Fruit fly (Drosophila melanogaster) whole organism, embryonic: ENCODE measurements around the gene Ldsdh1.
A peak's percentile ranks its signal among the peaks of the same experiment; 100 is the strongest.

Experiments
- CG10654 ChIP-seq: fragments of 200-800 bp; sonication (Bioruptor generic); optimal IDR thresholded peaks from 2 replicates; lab custom pipeline; 2016; ENCODE audit warnings: missing biosample characterization, missing genetic modification characterization
- CG11085 ChIP-seq: fragments of 200-800 bp; sonication (Bioruptor generic); IDR thresholded peaks from 2 replicates; pipeline ENCODE4 v1.3.6; 2022; ENCODE audit warnings: missing biosample characterization, missing genetic modification characterization
- CG18764 ChIP-seq: fragments of 200-800 bp; sonication (Bioruptor generic); optimal IDR thresholded peaks from 3 replicates; lab custom pipeline; 2016; ENCODE audit warnings: missing biosample characterization, missing genetic modification characterization
- CG2678 ChIP-seq: fragments of 200-800 bp; sonication (Bioruptor generic); optimal IDR thresholded peaks from 3 replicates; lab custom pipeline; 2019; ENCODE audit warnings: missing biosample characterization, mild to moderate bottlenecking, missing genetic modification characterization, moderate library complexity
- CG2875 ChIP-seq: fragments of 200-800 bp; sonication (Bioruptor generic); optimal IDR thresholded peaks from 2 replicates; lab custom pipeline; 2017; ENCODE audit warnings: missing biosample characterization, mild to moderate bottlenecking, missing genetic modification characterization, missing genetic modification reagents
- CG33213 ChIP-seq: fragments of 200-800 bp; sonication (Bioruptor generic); optimal IDR thresholded peaks from 3 replicates; lab custom pipeline; 2016; ENCODE audit warnings: missing biosample characterization, missing genetic modification characterization
- CG34224 ChIP-seq: fragments of 200-800 bp; sonication (Bioruptor generic); IDR thresholded peaks from 3 replicates; pipeline ENCODE4 v1.3.6; 2022; ENCODE audit warnings: missing biosample characterization, missing genetic modification characterization; ENCODE audit not compliant: partially characterized antibody
- CG43689 ChIP-seq: fragments of 200-800 bp; sonication (Bioruptor generic); IDR thresholded peaks from 2 replicates; pipeline ENCODE4 v1.3.6; 2022; ENCODE audit warnings: missing biosample characterization, missing genetic modification characterization
- CG4404 ChIP-seq: fragments of 200-800 bp; sonication (Bioruptor generic); IDR thresholded peaks from 2 replicates; pipeline ENCODE4 v1.3.6; 2022; ENCODE audit warnings: missing biosample characterization, missing genetic modification characterization
- CG4854 ChIP-seq: fragments of 200-800 bp; sonication (Bioruptor generic); optimal IDR thresholded peaks from 2 replicates; lab custom pipeline; 2016; ENCODE audit warnings: missing biosample characterization, missing genetic modification characterization, inconsistent platforms
- CG5180 ChIP-seq: fragments of 200-800 bp; sonication (Bioruptor generic); optimal IDR thresholded peaks from 3 replicates; lab custom pipeline; 2017; ENCODE audit warnings: missing biosample characterization, missing genetic modification characterization, mild to moderate bottlenecking, moderate library complexity, missing genetic modification reagents
- CG7556 ChIP-seq: fragments of 200-800 bp; sonication (Bioruptor generic); optimal IDR thresholded peaks from 2 replicates; lab custom pipeline; 2017; ENCODE audit warnings: missing biosample characterization, mild to moderate bottlenecking, missing genetic modification characterization
- CG9727 ChIP-seq: fragments of 200-800 bp; sonication (Bioruptor generic); optimal IDR thresholded peaks from 3 replicates; lab custom pipeline; 2017; ENCODE audit warnings: missing biosample characterization, mild to moderate bottlenecking, missing genetic modification characterization
- CTCF ChIP-seq: fragments of 200-800 bp; sonication (Bioruptor generic); optimal IDR thresholded peaks from 2 replicates; lab custom pipeline; 2017; ENCODE audit warnings: missing biosample characterization, mild to moderate bottlenecking, missing genetic modification characterization, moderate library complexity
- D19A ChIP-seq: fragments of 200-800 bp; optimal IDR thresholded peaks from 3 replicates; lab custom pipeline; 2019; ENCODE audit warnings: missing biosample characterization, mild to moderate bottlenecking, missing genetic modification characterization, moderate library complexity
- Doc2 ChIP-seq: fragments of 200-800 bp; sonication (Bioruptor generic); IDR thresholded peaks from 2 replicates; pipeline ENCODE4 v1.3.6; 2022; ENCODE audit warnings: missing biosample characterization, missing genetic modification characterization
- E2f2 ChIP-seq: fragments of 200-800 bp; sonication (Bioruptor generic); IDR thresholded peaks from 2 replicates; pipeline ENCODE4 v1.3.6; 2022; ENCODE audit warnings: missing biosample characterization, missing genetic modification characterization
- Kr ChIP-seq: fragments of 200-800 bp; sonication (Bioruptor generic); optimal IDR thresholded peaks from 2 replicates; lab custom pipeline; 2017; ENCODE audit warnings: missing biosample characterization, mild to moderate bottlenecking, missing genetic modification characterization
- MTF-1 ChIP-seq: fragments of 200-800 bp; sonication (Bioruptor generic); optimal IDR thresholded peaks from 2 replicates; lab custom pipeline; 2018; ENCODE audit warnings: missing biosample characterization, mild to moderate bottlenecking, missing genetic modification characterization, borderline replicate concordance
- Max ChIP-seq: fragments of 200-800 bp; sonication (Bioruptor generic); optimal IDR thresholded peaks from 2 replicates; lab custom pipeline; 2016; ENCODE audit warnings: missing biosample characterization, mild to moderate bottlenecking, missing genetic modification characterization
- Mes4 ChIP-seq: fragments of 200-800 bp; sonication (Bioruptor generic); optimal IDR thresholded peaks from 2 replicates; lab custom pipeline; 2016; ENCODE audit warnings: missing biosample characterization, missing genetic modification characterization
- Oaz ChIP-seq: fragments of 200-800 bp; sonication (Bioruptor generic); IDR thresholded peaks from 2 replicates; pipeline ENCODE4 v1.3.6; 2022; ENCODE audit warnings: missing biosample characterization, missing genetic modification characterization
- Rfx ChIP-seq: fragments of 200-800 bp; sonication (Bioruptor generic); IDR thresholded peaks from 2 replicates; pipeline ENCODE4 v1.3.6; 2022; ENCODE audit warnings: missing biosample characterization, missing genetic modification characterization
- Rx ChIP-seq: fragments of 200-800 bp; sonication (Bioruptor generic); IDR thresholded peaks from 2 replicates; pipeline ENCODE4 v1.3.6; 2022; ENCODE audit warnings: missing biosample characterization, missing genetic modification characterization
- Spps ChIP-seq: fragments of 200-800 bp; sonication (Bioruptor generic); optimal IDR thresholded peaks from 2 replicates; lab custom pipeline; 2018; ENCODE audit warnings: missing biosample characterization, mild to moderate bottlenecking, missing genetic modification characterization
- Stat92E ChIP-seq, 3 experiments: fragments of >200 bp in 2 of 3; fragments of 200-800 bp in 1 of 3; sonication (Bioruptor generic) in 1 of 3; optimal IDR thresholded peaks; 2 replicates each; lab custom pipeline; 2017 to 2019; ENCODE audit warnings: missing biosample characterization in 3 of 3, missing genetic modification characterization in 3 of 3, mild to moderate bottlenecking in 1 of 3, moderate library complexity in 1 of 3
- Usf ChIP-seq: fragments of 200-800 bp; sonication (Bioruptor generic); optimal IDR thresholded peaks from 2 replicates; lab custom pipeline; 2017; ENCODE audit warnings: missing genotype, missing biosample characterization, missing genetic modification characterization
- Xbp1 ChIP-seq: fragments of 200-800 bp; sonication (Bioruptor generic); optimal IDR thresholded peaks from 3 replicates; lab custom pipeline; 2016; ENCODE audit warnings: missing biosample characterization, mild to moderate bottlenecking, missing genetic modification characterization
- amos ChIP-seq: fragments of 200-800 bp; sonication (Bioruptor generic); IDR thresholded peaks from 2 replicates; pipeline ENCODE4 v1.3.6; 2022; ENCODE audit warnings: missing biosample characterization, missing genetic modification characterization; ENCODE audit not compliant: partially characterized antibody
- ap ChIP-seq: fragments of 200-800 bp; sonication (Bioruptor generic); IDR thresholded peaks from 2 replicates; pipeline ENCODE4 v1.3.6; 2022; ENCODE audit warnings: missing biosample characterization, missing genetic modification characterization
- ash1 ChIP-seq: fragments of 200-800 bp; sonication (Bioruptor generic); optimal IDR thresholded peaks from 2 replicates; lab custom pipeline; 2018; ENCODE audit warnings: missing biosample characterization, mild to moderate bottlenecking, missing genetic modification characterization
- bab2 ChIP-seq: fragments of 200-800 bp; sonication (Bioruptor generic); optimal IDR thresholded peaks from 2 replicates; lab custom pipeline; 2016; ENCODE audit warnings: missing biosample characterization, missing genetic modification characterization
- bcd ChIP-seq: fragments of 200-800 bp; sonication (Bioruptor generic); optimal IDR thresholded peaks from 2 replicates; lab custom pipeline; 2017; ENCODE audit warnings: missing biosample characterization, mild to moderate bottlenecking, missing genetic modification characterization
- cad ChIP-seq: fragments of >200 bp; optimal IDR thresholded peaks from 2 replicates; lab custom pipeline; 2017; ENCODE audit warnings: missing biosample characterization, missing genetic modification characterization
- ci ChIP-seq: fragments of 200-800 bp; sonication (Bioruptor generic); IDR thresholded peaks from 3 replicates; pipeline ENCODE4 v1.3.6; 2022; ENCODE audit warnings: missing biosample characterization, missing genetic modification characterization
- disco-r ChIP-seq: fragments of 200-800 bp; sonication (Bioruptor generic); optimal IDR thresholded peaks from 2 replicates; lab custom pipeline; 2016; ENCODE audit warnings: missing biosample characterization, missing genetic modification characterization
- fd102C ChIP-seq: fragments of 200-800 bp; sonication (Bioruptor generic); optimal IDR thresholded peaks from 2 replicates; lab custom pipeline; 2018; ENCODE audit warnings: missing biosample characterization, mild to moderate bottlenecking, missing genetic modification characterization, moderate library complexity
- gce ChIP-seq: fragments of 200-800 bp; sonication (Bioruptor generic); IDR thresholded peaks from 3 replicates; pipeline ENCODE4 v1.3.6; 2022; ENCODE audit warnings: missing biosample characterization, missing genetic modification characterization
- grn ChIP-seq: fragments of 200-800 bp; sonication (Bioruptor generic); optimal IDR thresholded peaks from 3 replicates; lab custom pipeline; 2017; ENCODE audit warnings: missing biosample characterization, missing genetic modification characterization
- kay ChIP-seq: fragments of 200-800 bp; sonication (Bioruptor generic); optimal IDR thresholded peaks from 2 replicates; lab custom pipeline; 2016; ENCODE audit warnings: missing biosample characterization, missing genetic modification characterization
- nerfin-2 ChIP-seq: fragments of 200-800 bp; sonication (Bioruptor generic); IDR thresholded peaks from 2 replicates; pipeline ENCODE4 v1.3.6; 2022; ENCODE audit warnings: missing biosample characterization, missing genetic modification characterization; ENCODE audit not compliant: partially characterized antibody
- row ChIP-seq: fragments of 200-800 bp; sonication (Bioruptor generic); IDR thresholded peaks from 3 replicates; pipeline ENCODE4 v1.3.6; 2022; ENCODE audit warnings: missing biosample characterization, missing genetic modification characterization
- run ChIP-seq: fragments of 200-800 bp; sonication (Bioruptor generic); optimal IDR thresholded peaks from 3 replicates; lab custom pipeline; 2018; ENCODE audit warnings: missing biosample characterization, mild to moderate bottlenecking, missing genetic modification characterization
- scrt ChIP-seq: fragments of 200-800 bp; sonication (Bioruptor generic); optimal IDR thresholded peaks from 2 replicates; lab custom pipeline; 2018; ENCODE audit warnings: missing biosample characterization, mild to moderate bottlenecking, missing genetic modification characterization, moderate library complexity
- seq ChIP-seq: fragments of 200-800 bp; sonication (Bioruptor generic); IDR thresholded peaks from 2 replicates; pipeline ENCODE4 v1.3.6; 2022; ENCODE audit warnings: missing biosample characterization, missing genetic modification characterization
- slp2 ChIP-seq: fragments of 200-800 bp; sonication (Bioruptor generic); optimal IDR thresholded peaks from 2 replicates; lab custom pipeline; 2016; ENCODE audit warnings: missing biosample characterization, missing genetic modification characterization
- trh ChIP-seq: fragments of 200-800 bp; sonication (Bioruptor generic); optimal IDR thresholded peaks from 2 replicates; lab custom pipeline; 2016; ENCODE audit warnings: missing biosample characterization, missing genetic modification characterization
- tup ChIP-seq: fragments of 200-800 bp; sonication (Bioruptor generic); optimal IDR thresholded peaks from 2 replicates; lab custom pipeline; 2016; ENCODE audit warnings: missing biosample characterization, mild to moderate bottlenecking, missing genetic modification characterization, moderate library complexity
- usp ChIP-seq: fragments of >200 bp; optimal IDR thresholded peaks from 2 replicates; lab custom pipeline; 2017; ENCODE audit warnings: missing biosample characterization, missing genetic modification characterization
- vfl ChIP-seq: fragments of 200-800 bp; sonication (Bioruptor generic); optimal IDR thresholded peaks from 2 replicates; lab custom pipeline; 2016; ENCODE audit warnings: missing biosample characterization, missing genetic modification characterization

Ldsdh1 gene

DNA sequence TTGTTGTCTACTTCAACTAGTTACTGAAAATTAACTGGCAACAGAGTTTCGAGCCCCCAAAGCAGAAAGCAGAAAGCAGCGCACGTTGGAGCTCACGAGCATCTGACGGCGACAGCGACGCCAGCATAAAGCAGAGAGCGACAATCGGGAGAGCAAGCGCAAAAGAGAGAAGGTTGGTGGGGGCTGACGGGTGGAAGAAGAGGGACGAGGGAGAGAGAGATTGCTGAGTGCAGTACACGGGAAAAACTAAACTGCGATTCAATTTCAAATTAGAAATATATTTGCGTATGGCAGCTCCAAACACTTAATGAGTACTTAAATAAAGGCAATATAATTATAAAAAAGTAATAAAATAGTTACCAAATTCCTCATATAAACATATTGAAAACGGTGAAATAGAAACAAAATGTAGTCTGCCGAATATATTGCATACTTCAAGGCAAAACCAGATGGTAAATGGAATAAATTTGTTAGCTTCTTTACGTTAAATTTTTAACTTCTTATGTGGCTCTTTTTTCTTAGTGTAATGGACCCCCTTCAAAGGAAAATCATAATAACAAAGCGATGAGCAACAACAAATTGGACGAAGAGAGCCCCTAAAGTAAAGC lies 10.8 kb upstream of the Ldsdh1 start (continued):
- peak; percentile 85 for TF ChIP-seq trh
- TF ChIP-seq bcd, result peak; percentile 95
- TF ChIP-seq cad (GFP tag; lab: Kevin White, UChicago), result no peak
- peak; percentile 83; the same call in 2 of the 3 replicates for TF ChIP-seq gce
- TF ChIP-seq tup (GFP tag; lab: Kevin White, UChicago), result peak; percentile 44
- no peak for TF ChIP-seq CG34224
- peak; percentile 79 for TF ChIP-seq E2f2 (GFP tag; lab: Robert Waterston, UW)
- TF ChIP-seq grn, result peak; percentile 52
- peak; percentile 78; the same call in 1 of the 2 replicates for TF ChIP-seq CG4404 (GFP tag; lab: Robert Waterston, UW)
- peak; percentile 60 for TF ChIP-seq CG43689
- peak; percentile 90 for TF ChIP-seq Max (GFP tag; lab: Kevin White, UChicago)
- TF ChIP-seq ash1 (GFP tag; lab: Kevin White, UChicago), result peak; percentile 30
- no peak for TF ChIP-seq Kr
- peak; percentile 86 for TF ChIP-seq CG18764
- TF ChIP-seq CG2875 (GFP tag; lab: Kevin White, UChicago), result peak; percentile 89
- peak; percentile 65 for TF ChIP-seq MTF-1 (GFP tag; lab: Kevin White, UChicago)
- TF ChIP-seq usp (GFP tag; lab: Kevin White, UChicago), result no peak
- peak; percentile 96 for TF ChIP-seq CG9727 (GFP tag; lab: Kevin White, UChicago)
- TF ChIP-seq fd102C (GFP tag; lab: Kevin White, UChicago), result no peak
- TF ChIP-seq Doc2, result peak; percentile 75
- no peak for TF ChIP-seq amos (GFP tag; lab: Robert Waterston, UW)

DNA sequence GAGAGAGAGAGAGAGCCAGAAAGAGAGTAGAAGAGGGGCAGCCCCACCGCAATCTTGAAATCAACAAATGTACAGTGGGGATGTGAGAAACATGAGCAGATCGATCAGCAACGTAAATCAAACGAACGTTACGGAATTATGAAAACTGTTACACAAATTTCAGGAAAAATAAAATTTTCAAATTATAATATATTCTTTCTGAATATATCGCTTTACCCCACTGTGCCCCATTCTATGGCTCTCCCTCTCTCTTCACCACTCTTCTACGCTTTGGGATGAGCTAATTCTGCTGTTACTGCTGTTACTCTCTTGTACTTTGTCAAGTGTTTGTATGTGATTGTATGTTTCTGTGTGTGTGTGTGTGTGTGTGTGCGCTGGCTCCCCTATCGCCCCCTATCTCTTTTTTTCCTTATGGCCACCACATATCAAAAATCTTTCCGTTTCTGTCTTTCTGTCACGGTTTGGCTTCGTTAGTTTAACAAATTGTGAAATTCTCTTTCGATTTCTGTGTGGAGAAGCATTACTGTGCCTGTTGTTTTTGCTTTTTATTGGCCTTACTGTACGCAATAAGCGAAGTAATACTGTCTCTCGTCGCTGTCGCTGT lies 9.7 kb upstream of the Ldsdh1 start:
- TF ChIP-seq disco-r (GFP tag; lab: Kevin White, UChicago) (peak; percentile 67), usp (GFP tag; lab: Kevin White, UChicago) (no peak), seq (GFP tag; lab: Robert Waterston, UW) (peak; percentile 98), CG11085 (GFP tag; lab: Robert Waterston, UW) (peak; percentile 98), ci (GFP tag; lab: Robert Waterston, UW) (peak; percentile 99), Stat92E (GFP tag; optimal IDR thresholded peaks at IDR 0.05; lab: Kevin White, UChicago) (peak in 1 of 3 experiments; percentile 66), ap (GFP tag; lab: Robert Waterston, UW) (peak; percentile 98), CG10654 (GFP tag; lab: Kevin White, UChicago) (peak; percentile 91), D19A (peak; percentile 91), row (GFP tag; lab: Robert Waterston, UW) (peak; percentile 99), CG4854 (GFP tag; lab: Kevin White, UChicago) (peak; percentile 91), Xbp1 (GFP tag; lab: Kevin White, UChicago) (peak; percentile 97), CG7556 (peak; percentile 97), Kr (no peak), slp2 (peak; percentile 74), ash1 (GFP tag; lab: Kevin White, UChicago) (peak; percentile 76), Usf (GFP tag; lab: Kevin White, UChicago) (peak; percentile 87), CG2678 (peak; percentile 97), Rx (peak; percentile 97), CTCF (peak; percentile 68), Oaz (GFP tag; lab: Robert Waterston, UW) (peak; percentile 97), kay (GFP tag; lab: Kevin White, UChicago) (peak; percentile 92), Mes4 (peak; percentile 82), Rfx (GFP tag; lab: Robert Waterston, UW) (peak; percentile 99), run (peak; percentile 94), vfl (GFP tag; lab: Kevin White, UChicago) (peak; percentile 92), bab2 (GFP tag; lab: Kevin White, UChicago) (peak; percentile 87), CG5180 (GFP tag; lab: Kevin White, UChicago) (peak; percentile 88), Spps (tag; lab: Kevin White, UChicago) (peak; percentile 88), scrt (GFP tag; lab: Kevin White, UChicago) (peak; percentile 96), nerfin-2 (no peak; the same call in 1 of the 2 replicates), CG33213 (GFP tag; lab: Kevin White, UChicago) (peak; percentile 86)
